Worm (Caenorhabditis elegans): ENCODE results near the gene set-9.

- no peak for TF ChIP-seq lsy-2 (tag; optimal IDR thresholded peaks at IDR 0.05)
- TF ChIP-seq mep-1 (tag; optimal IDR thresholded peaks at IDR 0.05): no peak
- no peak for TF ChIP-seq pha-4 (tag; optimal IDR thresholded peaks at IDR 0.05)
- TF ChIP-seq ces-1 (GFP tag; optimal IDR thresholded peaks at IDR 0.05): no peak
- TF ChIP-seq nhr-76 (tag; optimal IDR thresholded peaks at IDR 0.05): no peak
- TF ChIP-seq elt-1 (tag; optimal IDR thresholded peaks at IDR 0.05; ENCODE audit: borderline replicate concordance, insufficient read depth): no peak
- no peak for TF ChIP-seq nhr-12 (tag; optimal IDR thresholded peaks at IDR 0.05)
- no peak for TF ChIP-seq unc-39 (tag; optimal IDR thresholded peaks at IDR 0.05)
- TF ChIP-seq ceh-43 (GFP tag; optimal IDR thresholded peaks at IDR 0.05): no peak
- no peak for TF ChIP-seq ztf-11 (tag; optimal IDR thresholded peaks at IDR 0.05)
These were observed 38.4 kb upstream of the set-9 start, which contains the start of gene F36A4.3 for ce11 chrIV:4269308-4269707.

Data from whole organism, mixed stage, embryonic.